Fruit fly (Drosophila melanogaster): Measurements from ENCODE around the gene aralar1.

The aralar1 gene

dm6 chr3R:30461608-30462243 lies 6.1 kb upstream of the aralar1 start (continued):
- TF ChIP-seq achi (GFP tag; optimal IDR thresholded peaks at IDR 0.05) (peak; percentile 62), Hr38 (GFP tag; optimal IDR thresholded peaks at IDR 0.05) (no peak), CG11294 (GFP tag; IDR thresholded peaks at IDR 0.05) (no peak), CG8632 (GFP tag; optimal IDR thresholded peaks at IDR 0.05) (peak; percentile 64), CG9139 (GFP tag; optimal IDR thresholded peaks at IDR 0.05) (peak; percentile 25), Sox14 (GFP tag; optimal IDR thresholded peaks at IDR 0.05) (peak; percentile 48), CG3919 (GFP tag; optimal IDR thresholded peaks at IDR 0.05) (peak; percentile 49), esn (GFP tag; optimal IDR thresholded peaks at IDR 0.05) (peak; percentile 59), Hr39 (GFP tag; optimal IDR thresholded peaks at IDR 0.05) (peak; percentile 27), fd85E (GFP tag; optimal IDR thresholded peaks at IDR 0.05) (peak; percentile 26), CG4318 (GFP tag; optimal IDR thresholded peaks at IDR 0.05) (no peak), CG6276 (GFP tag; optimal IDR thresholded peaks at IDR 0.05) (peak; percentile 48), fd59A (GFP tag; optimal IDR thresholded peaks at IDR 0.05) (peak; percentile 16), OdsH (GFP tag; optimal IDR thresholded peaks at IDR 0.05) (peak; percentile 61), pdm3 (GFP tag; optimal IDR thresholded peaks at IDR 0.05) (peak; percentile 58), CG7368 (GFP tag; optimal IDR thresholded peaks at IDR 0.05) (peak; percentile 24), Eip78C (GFP tag) (peak; percentile 92), Eip93F (GFP tag; optimal IDR thresholded peaks at IDR 0.05) (no peak), Blimp-1 (GFP tag; optimal IDR thresholded peaks at IDR 0.05) (no peak), vri (GFP tag; optimal IDR thresholded peaks at IDR 0.05) (peak; percentile 7), eg (GFP tag; IDR thresholded peaks at IDR 0.05) (peak; percentile 71), CG10669 (GFP tag; optimal IDR thresholded peaks at IDR 0.05) (peak; percentile 61), CG3032 (tag; optimal IDR thresholded peaks at IDR 0.05) (peak; percentile 52), Gug (GFP tag; IDR thresholded peaks at IDR 0.05) (no peak), cyc (GFP tag; optimal IDR thresholded peaks at IDR 0.05) (peak; percentile 6)

- TF ChIP-seq fd59A (GFP tag; optimal IDR thresholded peaks at IDR 0.05) (no peak), CG15336 (GFP tag; IDR thresholded peaks at IDR 0.05) (peak; percentile 18; the same call in 1 of the 2 replicates), CG9139 (GFP tag; optimal IDR thresholded peaks at IDR 0.05) (no peak), Eip78C (GFP tag) (peak; percentile 26), CG11294 (GFP tag; IDR thresholded peaks at IDR 0.05) (no peak), vri (GFP tag; optimal IDR thresholded peaks at IDR 0.05) (no peak), svp (GFP tag) (peak; percentile 50), OdsH (GFP tag; optimal IDR thresholded peaks at IDR 0.05) (no peak), topi (GFP tag; optimal IDR thresholded peaks at IDR 0.05) (no peak), pdm3 (GFP tag; optimal IDR thresholded peaks at IDR 0.05) (no peak), CG6854 (GFP tag; optimal IDR thresholded peaks at IDR 0.05) (peak; percentile 21), CG34406 (GFP tag; optimal IDR thresholded peaks at IDR 0.05) (no peak), Met (GFP tag; optimal IDR thresholded peaks at IDR 0.05) (no peak), CG10631 (GFP tag; optimal IDR thresholded peaks at IDR 0.05) (no peak), Sox14 (GFP tag; optimal IDR thresholded peaks at IDR 0.05) (no peak), CG11762 (GFP tag; optimal IDR thresholded peaks at IDR 0.05; ENCODE audit: insufficient read depth) (no peak), CG6163 (GFP tag; IDR thresholded peaks at IDR 0.05) (peak; percentile 41; the same call in 1 of the 3 replicates), salr (GFP tag; optimal IDR thresholded peaks at IDR 0.05) (no peak), CG3919 (GFP tag; optimal IDR thresholded peaks at IDR 0.05) (no peak), eg (GFP tag; IDR thresholded peaks at IDR 0.05) (peak; percentile 10; the same call in 1 of the 3 replicates), Eip75B (GFP tag; optimal IDR thresholded peaks at IDR 0.05) (no peak), Lpt (GFP tag; optimal IDR thresholded peaks at IDR 0.05) (no peak)
Measured at dm6 chr3R:30460187-30460586, 4.5 kb upstream of the aralar1 start.

All from whole organism, prepupa.